Worm (Caenorhabditis elegans) whole organism, late embryonic: ENCODE results near the gene iff-2.

Experiments
- C08G9.2 ChIP-seq: sonication (generic microtip); optimal IDR thresholded peaks from 2 replicates; lab custom pipeline; 2016; ENCODE audit warnings: mild to moderate bottlenecking, missing genetic modification characterization, moderate library complexity, missing compliant biosample characterization
- C38D4.7 ChIP-seq: fragments of 200-800 bp; sonication (Bioruptor generic); optimal IDR thresholded peaks from 2 replicates; lab custom pipeline; 2018; ENCODE audit warnings: mild to moderate bottlenecking, missing genetic modification characterization, moderate library complexity, missing compliant biosample characterization
- ahr-1 ChIP-seq: sonication (generic microtip); optimal IDR thresholded peaks from 2 replicates; lab custom pipeline; 2016; ENCODE audit warnings: missing genetic modification characterization, missing compliant biosample characterization
- ama-1 ChIP-seq: fragments of 150-350 bp; optimal IDR thresholded peaks from 2 replicates; lab custom pipeline; 2014
- ceh-14 ChIP-seq: sonication (generic microtip); optimal IDR thresholded peaks from 2 replicates; lab custom pipeline; 2016; ENCODE audit warnings: missing genotype, missing genetic modification characterization, missing compliant biosample characterization
- ceh-2 ChIP-seq: sonication (generic microtip); optimal IDR thresholded peaks from 2 replicates; lab custom pipeline; 2016; ENCODE audit warnings: missing genotype, missing genetic modification characterization, missing compliant biosample characterization
- che-1 ChIP-seq: sonication (generic microtip); optimal IDR thresholded peaks from 2 replicates; lab custom pipeline; 2016; ENCODE audit warnings: mild to moderate bottlenecking, missing genetic modification characterization, missing compliant biosample characterization
- elt-2 ChIP-seq: sonication (generic microtip); optimal IDR thresholded peaks from 2 replicates; lab custom pipeline; 2016; ENCODE audit warnings: missing genetic modification reagents, missing genetic modification characterization, missing compliant biosample characterization
- fkh-6 ChIP-seq: sonication (generic microtip); optimal IDR thresholded peaks from 2 replicates; lab custom pipeline; 2016; ENCODE audit warnings: missing genetic modification characterization, missing compliant biosample characterization
- hlh-15 ChIP-seq: sonication (generic microtip); optimal IDR thresholded peaks from 2 replicates; lab custom pipeline; 2016; ENCODE audit warnings: missing genetic modification characterization, missing compliant biosample characterization
- pax-1 ChIP-seq: fragments of 150-350 bp; optimal IDR thresholded peaks from 2 replicates; lab custom pipeline; 2014; ENCODE audit warnings: missing biosample characterization, missing genetic modification characterization
- pqm-1 ChIP-seq: sonication (generic microtip); optimal IDR thresholded peaks from 2 replicates; lab custom pipeline; 2016; ENCODE audit warnings: missing genetic modification characterization, missing compliant biosample characterization
- pros-1 ChIP-seq: fragments of 150-350 bp; optimal IDR thresholded peaks from 2 replicates; lab custom pipeline; 2014; ENCODE audit warnings: missing biosample characterization, missing genetic modification reagents, missing genetic modification characterization
- unc-55 ChIP-seq: sonication (generic microtip); optimal IDR thresholded peaks from 2 replicates; lab custom pipeline; 2017; ENCODE audit warnings: missing biosample characterization, missing genetic modification reagents, missing genetic modification characterization

ce11 chrII:8531181-8531759, 29.9 kb downstream of the iff-2 start, which contains the start of gene gldi-7:
- no peak for TF ChIP-seq fkh-6 (tag; lab: Kevin White, UChicago)
- TF ChIP-seq ahr-1 (tag; lab: Kevin White, UChicago), result no peak
- TF ChIP-seq hlh-15, result no peak
- no peak for TF ChIP-seq pros-1 (tag; lab: Kevin White, UChicago)
- TF ChIP-seq pqm-1 (tag; lab: Kevin White, UChicago), result no peak
- no peak for TF ChIP-seq che-1 (tag; lab: Kevin White, UChicago)
- no peak for TF ChIP-seq ceh-14
- TF ChIP-seq pax-1 (tag; lab: Kevin White, UChicago), result no peak
- TF ChIP-seq ama-1 (lab: Kevin White, UChicago), result no peak
- TF ChIP-seq C08G9.2 (tag; lab: Kevin White, UChicago), result no peak
- TF ChIP-seq ceh-2, result no peak
- TF ChIP-seq elt-2 (tag; lab: Kevin White, UChicago), result no peak
- no peak for TF ChIP-seq unc-55 (GFP tag; lab: Kevin White, UChicago)
- no peak for TF ChIP-seq C38D4.7
